Fruit fly (Drosophila melanogaster) whole organism, embryonic: ENCODE data around the gene Mec2.

Source experiments
- Atf6 ChIP-seq: fragments of 200-800 bp; sonication (Bioruptor generic); IDR thresholded peaks from 2 replicates; pipeline ENCODE4 v1.3.6; 2022; ENCODE audit warnings: missing biosample characterization, missing genetic modification characterization
- B-H2 ChIP-seq: fragments of 200-800 bp; sonication (Bioruptor generic); optimal IDR thresholded peaks from 2 replicates; lab custom pipeline; 2018; ENCODE audit warnings: missing biosample characterization, mild to moderate bottlenecking, missing genetic modification characterization
- CG10274 ChIP-seq: fragments of 200-800 bp; sonication (Bioruptor generic); optimal IDR thresholded peaks from 3 replicates; lab custom pipeline; 2017; ENCODE audit warnings: missing biosample characterization, mild to moderate bottlenecking, missing genetic modification characterization
- CG11085 ChIP-seq: fragments of 200-800 bp; sonication (Bioruptor generic); IDR thresholded peaks from 2 replicates; pipeline ENCODE4 v1.3.6; 2022; ENCODE audit warnings: missing biosample characterization, missing genetic modification characterization
- CG11398 ChIP-seq: fragments of 200-800 bp; sonication (Bioruptor generic); optimal IDR thresholded peaks from 2 replicates; lab custom pipeline; 2016; ENCODE audit warnings: missing biosample characterization, missing genetic modification characterization
- CG12744 ChIP-seq: fragments of 200-800 bp; sonication (Bioruptor generic); optimal IDR thresholded peaks from 2 replicates; lab custom pipeline; 2016; ENCODE audit warnings: missing biosample characterization, missing genetic modification characterization
- CG14441 ChIP-seq: fragments of 200-800 bp; sonication (Bioruptor generic); IDR thresholded peaks from 2 replicates; pipeline ENCODE4 v1.3.6; 2022; ENCODE audit warnings: missing biosample characterization, missing genetic modification characterization
- CG16813 ChIP-seq: fragments of 200-800 bp; sonication (Bioruptor generic); IDR thresholded peaks from 3 replicates; pipeline ENCODE4 v1.3.6; 2022; ENCODE audit warnings: missing biosample characterization, missing genetic modification characterization; ENCODE audit not compliant: partially characterized antibody
- CG17802 ChIP-seq: fragments of 200-800 bp; sonication (Bioruptor generic); optimal IDR thresholded peaks from 2 replicates; lab custom pipeline; 2018; ENCODE audit warnings: missing biosample characterization, mild to moderate bottlenecking, missing genetic modification characterization, moderate library complexity
- CG17912 ChIP-seq: fragments of 200-800 bp; sonication (Bioruptor generic); optimal IDR thresholded peaks from 2 replicates; lab custom pipeline; 2018; ENCODE audit warnings: missing biosample characterization, mild to moderate bottlenecking, missing genetic modification characterization
- CG2199 ChIP-seq: fragments of 200-800 bp; sonication (Bioruptor generic); IDR thresholded peaks from 3 replicates; pipeline ENCODE4 v1.3.6; 2022; ENCODE audit warnings: missing biosample characterization, missing genetic modification characterization
- CG31388 ChIP-seq: fragments of 200-800 bp; sonication (Bioruptor generic); optimal IDR thresholded peaks from 2 replicates; lab custom pipeline; 2016; ENCODE audit warnings: missing biosample characterization, missing genetic modification characterization
- CG32772 ChIP-seq: fragments of 200-800 bp; sonication (Bioruptor generic); IDR thresholded peaks from 2 replicates; pipeline ENCODE4 v1.3.6; 2022; ENCODE audit warnings: missing biosample characterization, missing genetic modification characterization
- CG34422 ChIP-seq: fragments of 200-800 bp; sonication (Bioruptor generic); IDR thresholded peaks from 3 replicates; pipeline ENCODE4 v1.3.6; 2022; ENCODE audit warnings: missing biosample characterization, missing genetic modification characterization
- CG4424 ChIP-seq: fragments of 200-800 bp; sonication (Bioruptor generic); optimal IDR thresholded peaks from 3 replicates; lab custom pipeline; 2016; ENCODE audit warnings: missing biosample characterization, missing genetic modification characterization
- CG6272 ChIP-seq: fragments of 200-800 bp; sonication (Bioruptor generic); IDR thresholded peaks from 2 replicates; pipeline ENCODE4 v1.3.6; 2022; ENCODE audit warnings: missing biosample characterization, missing genetic modification characterization
- CG6683 ChIP-seq: fragments of 200-800 bp; sonication (Bioruptor generic); optimal IDR thresholded peaks from 2 replicates; lab custom pipeline; 2017; ENCODE audit warnings: missing biosample characterization, mild to moderate bottlenecking, missing genetic modification characterization, missing genetic modification reagents
- CG6689 ChIP-seq: fragments of 200-800 bp; sonication (Bioruptor generic); IDR thresholded peaks from 2 replicates; pipeline ENCODE4 v1.3.6; 2022; ENCODE audit warnings: missing biosample characterization, missing genetic modification characterization
- CG7556 ChIP-seq: fragments of 200-800 bp; sonication (Bioruptor generic); optimal IDR thresholded peaks from 2 replicates; lab custom pipeline; 2017; ENCODE audit warnings: missing biosample characterization, mild to moderate bottlenecking, missing genetic modification characterization
- CG7745 ChIP-seq: fragments of 200-800 bp; sonication (Bioruptor generic); optimal IDR thresholded peaks from 2 replicates; lab custom pipeline; 2018; ENCODE audit warnings: missing biosample characterization, mild to moderate bottlenecking, missing genetic modification characterization, moderate library complexity
- CG7987 ChIP-seq: fragments of 200-800 bp; sonication (Bioruptor generic); optimal IDR thresholded peaks from 2 replicates; lab custom pipeline; 2018; ENCODE audit warnings: missing biosample characterization, mild to moderate bottlenecking, missing genetic modification characterization, moderate library complexity
- CrebB ChIP-seq: fragments of 200-800 bp; sonication (Bioruptor generic); optimal IDR thresholded peaks from 3 replicates; lab custom pipeline; 2018; ENCODE audit warnings: missing biosample characterization, mild to moderate bottlenecking, missing genetic modification characterization
- Doc2 ChIP-seq: fragments of 200-800 bp; sonication (Bioruptor generic); IDR thresholded peaks from 2 replicates; pipeline ENCODE4 v1.3.6; 2022; ENCODE audit warnings: missing biosample characterization, missing genetic modification characterization
- E2f2 ChIP-seq: fragments of 200-800 bp; sonication (Bioruptor generic); IDR thresholded peaks from 2 replicates; pipeline ENCODE4 v1.3.6; 2022; ENCODE audit warnings: missing biosample characterization, missing genetic modification characterization
- HmgZ ChIP-seq: fragments of 200-800 bp; sonication (Bioruptor generic); optimal IDR thresholded peaks from 2 replicates; lab custom pipeline; 2018; ENCODE audit warnings: missing biosample characterization, mild to moderate bottlenecking, missing genetic modification characterization
- Hr51 ChIP-seq, 2 experiments: fragments of 200-800 bp; sonication (Bioruptor generic); optimal IDR thresholded peaks; 2 replicates in 1 of 2; 3 replicates in 1 of 2; lab custom pipeline; 2016 to 2018; ENCODE audit warnings: missing biosample characterization in 2 of 2, missing genetic modification characterization in 2 of 2, mild to moderate bottlenecking in 1 of 2, moderate library complexity in 1 of 2
- Ptx1 ChIP-seq: fragments of 200-800 bp; sonication (Bioruptor generic); IDR thresholded peaks from 2 replicates; pipeline ENCODE4 v1.3.6; 2022; ENCODE audit warnings: missing biosample characterization, missing genetic modification characterization
- Sry-β ChIP-seq: fragments of 200-800 bp; sonication (Bioruptor generic); optimal IDR thresholded peaks from 2 replicates; lab custom pipeline; 2018; ENCODE audit warnings: missing biosample characterization, mild to moderate bottlenecking, missing genetic modification characterization, moderate library complexity
- Sry-δ ChIP-seq: fragments of 200-800 bp; sonication (Bioruptor generic); optimal IDR thresholded peaks from 2 replicates; lab custom pipeline; 2016; ENCODE audit warnings: missing biosample characterization, missing genetic modification characterization
- Xrp1 ChIP-seq: fragments of 200-800 bp; sonication (Bioruptor generic); IDR thresholded peaks from 2 replicates; pipeline ENCODE4 v1.3.6; 2022; ENCODE audit warnings: missing biosample characterization, missing genetic modification characterization
- ash1 ChIP-seq: fragments of 200-800 bp; sonication (Bioruptor generic); optimal IDR thresholded peaks from 2 replicates; lab custom pipeline; 2018; ENCODE audit warnings: missing biosample characterization, mild to moderate bottlenecking, missing genetic modification characterization
- btn ChIP-seq: fragments of 200-800 bp; sonication (Bioruptor generic); optimal IDR thresholded peaks from 2 replicates; lab custom pipeline; 2016; ENCODE audit warnings: missing biosample characterization, missing genetic modification characterization
- dmrt99B ChIP-seq: fragments of 200-800 bp; sonication (Bioruptor generic); optimal IDR thresholded peaks from 2 replicates; lab custom pipeline; 2018; ENCODE audit warnings: missing biosample characterization, mild to moderate bottlenecking, missing genetic modification characterization, moderate library complexity
- dpn ChIP-seq, 2 experiments: fragments of 200-800 bp; sonication (Bioruptor generic); optimal IDR thresholded peaks; 3 replicates each; lab custom pipeline; 2016; ENCODE audit warnings: missing biosample characterization in 2 of 2, missing genetic modification characterization in 2 of 2
- eve ChIP-seq, 2 experiments: fragments of >200 bp; optimal IDR thresholded peaks; 2 replicates each; lab custom pipeline; 2017; ENCODE audit warnings: missing biosample characterization in 2 of 2, missing genetic modification characterization in 2 of 2
- gcm2 ChIP-seq: fragments of 200-800 bp; sonication (Bioruptor generic); optimal IDR thresholded peaks from 2 replicates; lab custom pipeline; 2016; ENCODE audit warnings: missing biosample characterization, missing genetic modification characterization
- her ChIP-seq: fragments of 200-800 bp; sonication (Bioruptor generic); optimal IDR thresholded peaks from 2 replicates; lab custom pipeline; 2016; ENCODE audit warnings: missing biosample characterization, missing genetic modification characterization
- ind ChIP-seq: fragments of 200-800 bp; sonication (Bioruptor generic); optimal IDR thresholded peaks from 3 replicates; lab custom pipeline; 2016; ENCODE audit warnings: missing biosample characterization, missing genetic modification characterization
- lola ChIP-seq, 3 experiments: fragments of >200 bp in 2 of 3; fragments of 200-800 bp in 1 of 3; sonication (Bioruptor generic) in 1 of 3; optimal IDR thresholded peaks; 2 replicates each; lab custom pipeline; 2017 to 2019; ENCODE audit warnings: missing biosample characterization in 3 of 3, missing genetic modification characterization in 3 of 3, mild to moderate bottlenecking in 1 of 3, moderate library complexity in 1 of 3
- luna ChIP-seq: fragments of 200-800 bp; sonication (Bioruptor generic); optimal IDR thresholded peaks from 2 replicates; lab custom pipeline; 2016; ENCODE audit warnings: missing biosample characterization, missing genetic modification characterization
- mam ChIP-seq: fragments of 200-800 bp; sonication (Bioruptor generic); optimal IDR thresholded peaks from 3 replicates; lab custom pipeline; 2016; ENCODE audit warnings: missing biosample characterization, missing genetic modification characterization
- row ChIP-seq: fragments of 200-800 bp; sonication (Bioruptor generic); IDR thresholded peaks from 3 replicates; pipeline ENCODE4 v1.3.6; 2022; ENCODE audit warnings: missing biosample characterization, missing genetic modification characterization
- sens ChIP-seq: fragments of 200-800 bp; sonication (Bioruptor generic); peaks from one replicate; lab custom pipeline; 2016; ENCODE audit warnings: missing biosample characterization, missing genetic modification characterization
- shn ChIP-seq: fragments of 200-800 bp; sonication (Bioruptor generic); optimal IDR thresholded peaks from 3 replicates; lab custom pipeline; 2016; ENCODE audit warnings: missing biosample characterization, missing genetic modification characterization
- sna ChIP-seq: fragments of 200-800 bp; sonication (Bioruptor generic); IDR thresholded peaks from 2 replicates; pipeline ENCODE4 v1.3.6; 2022; ENCODE audit warnings: missing biosample characterization, missing genetic modification characterization; ENCODE audit not compliant: partially characterized antibody
- sob ChIP-seq: fragments of 200-800 bp; sonication (Bioruptor generic); IDR thresholded peaks from 2 replicates; pipeline ENCODE4 v1.3.6; 2022; ENCODE audit warnings: missing biosample characterization, missing genetic modification characterization
- tio ChIP-seq: fragments of 200-800 bp; sonication (Bioruptor generic); optimal IDR thresholded peaks from 2 replicates; lab custom pipeline; 2017; ENCODE audit warnings: missing biosample characterization, missing genetic modification characterization, inconsistent platforms
- tll ChIP-seq, 2 experiments: fragments of 200-800 bp in 1 of 2; fragments of >200 bp in 1 of 2; sonication (Bioruptor generic) in 1 of 2; optimal IDR thresholded peaks; 2 replicates each; lab custom pipeline; 2017 to 2019; ENCODE audit warnings: missing biosample characterization in 2 of 2, missing genetic modification characterization in 2 of 2, mild to moderate bottlenecking in 1 of 2, moderate library complexity in 1 of 2
- tna ChIP-seq: fragments of 200-800 bp; sonication (Bioruptor generic); IDR thresholded peaks from 2 replicates; pipeline ENCODE4 v1.3.6; 2022; ENCODE audit warnings: missing biosample characterization, missing genetic modification characterization; ENCODE audit not compliant: partially characterized antibody
- wdn ChIP-seq: fragments of 200-800 bp; sonication (Bioruptor generic); IDR thresholded peaks from 2 replicates; pipeline ENCODE4 v1.3.6; 2022; ENCODE audit warnings: missing biosample characterization, missing genetic modification characterization
- wor ChIP-seq: fragments of 200-800 bp; sonication (Bioruptor generic); IDR thresholded peaks from 2 replicates; pipeline ENCODE4 v1.3.6; 2022; ENCODE audit warnings: missing biosample characterization, missing genetic modification characterization
- zen ChIP-seq: fragments of 200-800 bp; sonication (Bioruptor generic); optimal IDR thresholded peaks from 3 replicates; lab custom pipeline; 2018; ENCODE audit warnings: missing biosample characterization, mild to moderate bottlenecking, missing genetic modification characterization, moderate library complexity

The Mec2 gene

dm6 chrX:19193336-19193735 lies 5.5 kb downstream of the Mec2 start, which contains the start of the genes CG7914 and CG14194 (continued):
- TF ChIP-seq E2f2 (GFP tag; lab: Robert Waterston, UW) = peak; percentile 65
- no peak for TF ChIP-seq ash1 (GFP tag; lab: Kevin White, UChicago)
- TF ChIP-seq sens (GFP tag; lab: Kevin White, UChicago) = peak; percentile 54
- no peak for TF ChIP-seq btn (GFP tag; lab: Kevin White, UChicago)
- no peak for TF ChIP-seq tll (GFP tag; optimal IDR thresholded peaks at IDR 0.05; lab: Kevin White, UChicago)
- TF ChIP-seq HmgZ (tag; lab: Kevin White, UChicago) = peak; percentile 45
- no peak for TF ChIP-seq zen (tag; lab: Kevin White, UChicago)
- TF ChIP-seq CG10274 (GFP tag; lab: Kevin White, UChicago) = no peak
- TF ChIP-seq Atf6 = no peak
- no peak for TF ChIP-seq Hr51 (GFP tag; optimal IDR thresholded peaks at IDR 0.05; lab: Kevin White, UChicago)
- no peak for TF ChIP-seq Ptx1 (GFP tag; lab: Robert Waterston, UW)
- TF ChIP-seq CrebB = no peak
- no peak for TF ChIP-seq ind (GFP tag; lab: Kevin White, UChicago)
- no peak for TF ChIP-seq CG31388
- TF ChIP-seq CG17802 (tag; lab: Kevin White, UChicago) = peak; percentile 10
- no peak for TF ChIP-seq gcm2 (GFP tag; lab: Kevin White, UChicago)
- TF ChIP-seq row = peak; percentile 62
- TF ChIP-seq CG2199 = no peak
- no peak for TF ChIP-seq CG17912 (GFP tag; lab: Kevin White, UChicago)
- TF ChIP-seq shn (GFP tag; lab: Kevin White, UChicago) = no peak
- peak; percentile 92 for TF ChIP-seq Sry-β (GFP tag; lab: Kevin White, UChicago)
- no peak for TF ChIP-seq CG4424 (GFP tag; lab: Kevin White, UChicago)
- TF ChIP-seq sob (GFP tag; lab: Robert Waterston, UW) = 0 out of 2 replicates have a peak, but pooled peaks have one; percentile 32
- no peak for TF ChIP-seq wdn (GFP tag; lab: Robert Waterston, UW)
- no peak for TF ChIP-seq her
- TF ChIP-seq B-H2 (GFP tag; lab: Kevin White, UChicago) = no peak
- TF ChIP-seq CG11085 (GFP tag; lab: Robert Waterston, UW) = no peak
- no peak for TF ChIP-seq Xrp1 (GFP tag; lab: Robert Waterston, UW)
- TF ChIP-seq mam (GFP tag; lab: Kevin White, UChicago) = no peak
- no peak for TF ChIP-seq dpn (GFP tag; optimal IDR thresholded peaks at IDR 0.05; lab: Kevin White, UChicago)
- no peak for TF ChIP-seq dmrt99B (tag; lab: Kevin White, UChicago)
- no peak for TF ChIP-seq CG14441 (GFP tag; lab: Robert Waterston, UW)
- TF ChIP-seq tna (GFP tag; lab: Robert Waterston, UW) = peak; percentile 94
- TF ChIP-seq Sry-δ (GFP tag; lab: Kevin White, UChicago) = peak; percentile 65
- no peak for TF ChIP-seq CG7745
- TF ChIP-seq CG11398 (GFP tag; lab: Kevin White, UChicago) = no peak
- TF ChIP-seq CG32772 = no peak
- TF ChIP-seq eve (GFP tag; optimal IDR thresholded peaks at IDR 0.05; lab: Kevin White, UChicago) = no peak
- TF ChIP-seq tio (GFP tag; lab: Kevin White, UChicago) = no peak
- no peak for TF ChIP-seq CG12744 (GFP tag; lab: Kevin White, UChicago)
- no peak for TF ChIP-seq wor
- TF ChIP-seq Doc2 (GFP tag; lab: Robert Waterston, UW) = no peak
- TF ChIP-seq CG6689 = no peak
- TF ChIP-seq CG16813 (GFP tag; lab: Robert Waterston, UW) = peak; percentile 82
- no peak for TF ChIP-seq CG7987 (GFP tag; lab: Kevin White, UChicago)
- TF ChIP-seq CG7556 = no peak
- TF ChIP-seq CG6272 (GFP tag; lab: Robert Waterston, UW) = no peak
- TF ChIP-seq CG6683 (GFP tag; lab: Kevin White, UChicago) = no peak
- TF ChIP-seq CG34422 (GFP tag; lab: Robert Waterston, UW) = peak; percentile 16; the same call in 1 of the 3 replicates
- TF ChIP-seq lola (GFP tag; optimal IDR thresholded peaks at IDR 0.05; lab: Kevin White, UChicago) = no peak
- no peak for TF ChIP-seq luna (GFP tag; lab: Kevin White, UChicago)
- TF ChIP-seq sna (GFP tag; lab: Robert Waterston, UW) = peak; percentile 74
